Worm (Caenorhabditis elegans) whole organism, L1 larva: ENCODE measurements around the gene C05A2.4.
A peak's percentile ranks its signal among the peaks of the same experiment; 100 is the strongest.

Experiments
- F16B12.6 ChIP-seq: fragments of 150-350 bp; optimal IDR thresholded peaks from 2 replicates; lab custom pipeline; 2014; ENCODE audit warnings: missing biosample characterization, missing genetic modification characterization
- aha-1 ChIP-seq: fragments of 150-350 bp; optimal IDR thresholded peaks from 2 replicates; lab custom pipeline; 2014; ENCODE audit warnings: missing biosample characterization, missing genetic modification characterization
- ama-1 ChIP-seq: fragments of 150-350 bp; optimal IDR thresholded peaks from 2 replicates; lab custom pipeline; 2014
- blmp-1 ChIP-seq: fragments of 150-350 bp; optimal IDR thresholded peaks from 2 replicates; lab custom pipeline; 2014; ENCODE audit warnings: missing biosample characterization, missing genetic modification characterization
- ceh-82 ChIP-seq, 3 experiments: fragments of 150-350 bp in 1 of 3; sonication (generic microtip) in 2 of 3; optimal IDR thresholded peaks; 2 replicates each; lab custom pipeline; 2014 to 2017; ENCODE audit warnings: missing biosample characterization in 3 of 3, missing genetic modification characterization in 3 of 3
- ceh-88 ChIP-seq: fragments of 200-800 bp; sonication (Bioruptor generic); IDR thresholded peaks from 2 replicates; pipeline ENCODE4 v1.3.6; 2022; ENCODE audit warnings: missing genetic modification characterization, missing compliant biosample characterization
- dpl-1 ChIP-seq, 3 experiments: fragments of 150-350 bp in 2 of 3; sonication (generic microtip) in 1 of 3; optimal IDR thresholded peaks; 2 replicates each; lab custom pipeline; 2014 to 2017; ENCODE audit warnings: missing biosample characterization in 3 of 3, missing genetic modification characterization in 3 of 3, missing genetic modification reagents in 3 of 3
- dsc-1 ChIP-seq: sonication (generic microtip); optimal IDR thresholded peaks from 2 replicates; lab custom pipeline; 2016; ENCODE audit warnings: mild to moderate bottlenecking, missing genetic modification characterization, missing compliant biosample characterization
- efl-1 ChIP-seq, 4 experiments: fragments of 150-350 bp; optimal IDR thresholded peaks in 3 of 4; peaks in 1 of 4; 1 replicate in 1 of 4; 2 replicates in 3 of 4; lab custom pipeline; 2014; ENCODE audit warnings: missing biosample characterization in 2 of 4, missing genetic modification characterization in 2 of 4, missing genetic modification reagents in 2 of 4
- egl-13 ChIP-seq: sonication (generic microtip); optimal IDR thresholded peaks from 2 replicates; lab custom pipeline; 2016; ENCODE audit warnings: missing genotype, missing genetic modification reagents, missing genetic modification characterization, missing compliant biosample characterization
- egl-27 ChIP-seq, 2 experiments: fragments of 150-350 bp in 1 of 2; sonication (generic microtip); optimal IDR thresholded peaks; 3 replicates each; lab custom pipeline; 2017 to 2018; ENCODE audit warnings: missing biosample characterization in 2 of 2, missing genetic modification characterization in 2 of 2, missing genetic modification reagents in 2 of 2
- elt-3 ChIP-seq, 6 experiments: fragments of 150-350 bp in 1 of 6; sonication (generic microtip); optimal IDR thresholded peaks; 2 replicates each; lab custom pipeline; 2017 to 2018; ENCODE audit warnings: missing biosample characterization in 6 of 6, missing genetic modification characterization in 6 of 6, inconsistent platforms in 1 of 6
- fkh-4 ChIP-seq: sonication (generic microtip); optimal IDR thresholded peaks from 2 replicates; lab custom pipeline; 2016; ENCODE audit warnings: missing compliant biosample characterization, missing genetic modification characterization, borderline replicate concordance
- fkh-8 ChIP-seq: sonication (generic microtip); optimal IDR thresholded peaks from 2 replicates; lab custom pipeline; 2016; ENCODE audit warnings: mild to moderate bottlenecking, missing genetic modification characterization, missing compliant biosample characterization
- fos-1 ChIP-seq: fragments of 150-350 bp; optimal IDR thresholded peaks from 2 replicates; lab custom pipeline; 2014; ENCODE audit warnings: missing biosample characterization, missing genetic modification characterization
- grh-1 ChIP-seq: fragments of 200-800 bp; sonication (Bioruptor generic); IDR thresholded peaks from 2 replicates; pipeline ENCODE4 v1.3.6; 2022; ENCODE audit warnings: missing genetic modification reagents, missing genetic modification characterization, missing compliant biosample characterization
- hlh-4 ChIP-seq: sonication (generic microtip); optimal IDR thresholded peaks from 2 replicates; lab custom pipeline; 2016; ENCODE audit warnings: mild to moderate bottlenecking, missing genetic modification characterization, missing compliant biosample characterization
- hpl-2 ChIP-seq: fragments of 150-350 bp; optimal IDR thresholded peaks from 2 replicates; lab custom pipeline; 2014; ENCODE audit warnings: missing biosample characterization, missing genetic modification reagents, missing genetic modification characterization
- jun-1 ChIP-seq: fragments of 150-350 bp; optimal IDR thresholded peaks from 2 replicates; lab custom pipeline; 2014; ENCODE audit warnings: missing biosample characterization, missing genetic modification reagents, missing genetic modification characterization
- lin-14 ChIP-seq: fragments of 200-800 bp; sonication (Bioruptor generic); optimal IDR thresholded peaks from 2 replicates; lab custom pipeline; 2018; ENCODE audit warnings: mild to moderate bottlenecking, missing genetic modification characterization, moderate library complexity, missing compliant biosample characterization
- lin-35 ChIP-seq, 2 experiments: fragments of 150-350 bp; optimal IDR thresholded peaks; 2 replicates each; lab custom pipeline; 2014; ENCODE audit warnings: missing biosample characterization in 2 of 2, missing genetic modification characterization in 2 of 2, missing genetic modification reagents in 2 of 2
- lin-39 ChIP-seq: fragments of 150-350 bp; optimal IDR thresholded peaks from 2 replicates; lab custom pipeline; 2014; ENCODE audit warnings: missing biosample characterization, missing genetic modification reagents, missing genetic modification characterization
- lir-3 ChIP-seq: sonication (generic microtip); optimal IDR thresholded peaks from 2 replicates; lab custom pipeline; 2016; ENCODE audit warnings: mild to moderate bottlenecking, missing genetic modification characterization, moderate library complexity, missing compliant biosample characterization; ENCODE audit not compliant: poor library complexity
- lsy-2 ChIP-seq, 2 experiments: fragments of 150-350 bp; optimal IDR thresholded peaks; 2 replicates each; lab custom pipeline; 2014; ENCODE audit warnings: missing biosample characterization in 2 of 2, missing genetic modification characterization in 2 of 2
- mdl-1 ChIP-seq, 2 experiments: fragments of 150-350 bp; optimal IDR thresholded peaks; 2 replicates each; lab custom pipeline; 2014 to 2017; ENCODE audit warnings: missing biosample characterization in 2 of 2, missing genetic modification characterization in 2 of 2, inconsistent platforms in 1 of 2
- nhr-12 ChIP-seq: sonication (generic microtip); optimal IDR thresholded peaks from 2 replicates; lab custom pipeline; 2017; ENCODE audit warnings: missing biosample characterization, missing genetic modification characterization
- nhr-20 ChIP-seq: sonication (generic microtip); optimal IDR thresholded peaks from 2 replicates; lab custom pipeline; 2016; ENCODE audit warnings: mild to moderate bottlenecking, missing genetic modification characterization, missing compliant biosample characterization
- nhr-237 ChIP-seq: fragments of 150-350 bp; optimal IDR thresholded peaks from 2 replicates; lab custom pipeline; 2014; ENCODE audit warnings: missing biosample characterization, missing genetic modification characterization
- nhr-47 ChIP-seq: sonication (generic microtip); optimal IDR thresholded peaks from 2 replicates; lab custom pipeline; 2016; ENCODE audit warnings: mild to moderate bottlenecking, missing genetic modification characterization, moderate library complexity, missing compliant biosample characterization
- nhr-84 ChIP-seq: sonication (generic microtip); optimal IDR thresholded peaks from 2 replicates; lab custom pipeline; 2017; ENCODE audit warnings: missing biosample characterization, missing genetic modification characterization
- nhr-90 ChIP-seq: sonication (generic microtip); optimal IDR thresholded peaks from 2 replicates; lab custom pipeline; 2016; ENCODE audit warnings: mild to moderate bottlenecking, missing genetic modification characterization, missing compliant biosample characterization; ENCODE audit not compliant: poor library complexity
- pag-3 ChIP-seq: sonication (generic microtip); optimal IDR thresholded peaks from 2 replicates; lab custom pipeline; 2017; ENCODE audit warnings: missing genetic modification characterization, mild to moderate bottlenecking, missing compliant biosample characterization, antibody characterized with exemption, borderline replicate concordance; ENCODE audit not compliant: insufficient read depth
- pqm-1 ChIP-seq: sonication (generic microtip); optimal IDR thresholded peaks from 3 replicates; lab custom pipeline; 2017; ENCODE audit warnings: missing biosample characterization, missing genetic modification characterization
- skn-1 ChIP-seq: fragments of 150-350 bp; optimal IDR thresholded peaks from 2 replicates; lab custom pipeline; 2014; ENCODE audit warnings: missing biosample characterization, missing genetic modification characterization
- snu-23 ChIP-seq: sonication (generic microtip); optimal IDR thresholded peaks from 2 replicates; lab custom pipeline; 2016; ENCODE audit warnings: missing genetic modification characterization, missing compliant biosample characterization
- sox-4 ChIP-seq: sonication (generic microtip); optimal IDR thresholded peaks from 2 replicates; lab custom pipeline; 2016; ENCODE audit warnings: missing genetic modification characterization, missing compliant biosample characterization
- swsn-7 ChIP-seq: sonication (generic microtip); optimal IDR thresholded peaks from 2 replicates; lab custom pipeline; 2016; ENCODE audit warnings: missing genetic modification characterization, missing compliant biosample characterization
- tbx-2 ChIP-seq: sonication (generic microtip); optimal IDR thresholded peaks from 2 replicates; lab custom pipeline; 2016; ENCODE audit warnings: missing genetic modification characterization, missing compliant biosample characterization
- unc-130 ChIP-seq: fragments of 150-350 bp; optimal IDR thresholded peaks from 2 replicates; lab custom pipeline; 2017; ENCODE audit warnings: missing biosample characterization, missing genetic modification characterization, inconsistent platforms
- unc-30 ChIP-seq: sonication (generic microtip); optimal IDR thresholded peaks from 2 replicates; lab custom pipeline; 2017; ENCODE audit warnings: missing biosample characterization, missing genetic modification characterization
- unc-62 ChIP-seq: fragments of 150-350 bp; optimal IDR thresholded peaks from 2 replicates; lab custom pipeline; 2014; ENCODE audit warnings: missing biosample characterization, missing genetic modification reagents, missing genetic modification characterization
- vab-15 ChIP-seq: sonication (generic microtip); optimal IDR thresholded peaks from 2 replicates; lab custom pipeline; 2017; ENCODE audit warnings: missing genotype, mild to moderate bottlenecking, missing genetic modification characterization, missing compliant biosample characterization

C05A2.4 gene

DNA sequence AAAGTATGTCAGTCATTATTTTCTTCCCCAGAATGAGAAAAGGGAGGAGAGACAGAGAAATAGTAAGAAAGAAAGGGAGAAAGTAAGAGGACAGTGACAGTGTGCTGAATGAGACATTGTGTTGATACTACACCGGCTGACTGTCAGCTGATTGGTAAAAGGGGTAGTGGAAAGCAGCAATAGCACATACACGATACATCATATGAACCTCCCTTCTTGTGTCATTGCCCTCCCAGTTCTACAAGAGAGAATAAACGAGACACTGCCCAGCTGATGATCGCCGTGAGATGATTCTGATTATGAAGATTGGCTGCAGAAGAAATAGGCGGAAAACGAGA is 24.5 kb downstream of the C05A2.4 start (continued):
- TF ChIP-seq pqm-1 (tag; lab: Kevin White, UChicago) (no peak), fkh-8 (tag; lab: Kevin White, UChicago) (peak; percentile 42), fkh-4 (no peak), ceh-88 (GFP tag; lab: Robert Waterston, UW) (no peak), swsn-7 (peak; percentile 50), ama-1 (lab: Kevin White, UChicago) (peak; percentile 64), F16B12.6 (no peak), blmp-1 (tag; lab: Kevin White, UChicago) (peak; percentile 95), dpl-1 (GFP tag; optimal IDR thresholded peaks at IDR 0.05; lab: Kevin White, UChicago) (peak; percentile 29 to 63 (median 30)), vab-15 (tag; lab: Kevin White, UChicago) (peak; percentile 71)

DNA sequence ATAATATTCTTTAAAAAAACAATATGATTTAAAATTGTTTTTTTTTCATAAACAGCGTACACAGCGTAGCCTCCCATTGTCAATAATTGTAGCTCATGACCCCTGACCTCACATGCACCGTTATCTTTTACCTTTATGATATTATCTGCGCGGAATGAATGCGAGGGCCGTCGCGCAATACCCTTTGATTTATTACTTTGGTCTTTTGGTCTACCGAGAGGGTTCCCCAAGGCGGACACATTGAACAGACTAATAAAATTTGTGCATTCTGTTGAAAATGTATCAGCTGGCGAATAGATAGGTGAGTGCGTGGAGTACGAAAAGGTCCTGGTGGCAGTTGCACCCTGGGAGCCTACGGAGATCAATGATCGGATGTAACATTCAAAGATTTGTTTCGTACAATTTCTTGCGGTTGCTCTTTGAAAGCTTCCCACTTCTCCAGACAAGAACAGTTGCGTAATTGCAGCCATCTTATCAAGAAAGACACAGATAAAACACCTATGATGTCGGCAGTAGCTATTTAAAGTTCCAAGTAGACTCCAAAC is 25.1 kb downstream of the C05A2.4 start:
- no peak for TF ChIP-seq egl-27 (tag; optimal IDR thresholded peaks at IDR 0.05; lab: Kevin White, UChicago)
- TF ChIP-seq snu-23: no peak
- TF ChIP-seq egl-13 (tag; lab: Kevin White, UChicago): no peak
- no peak for TF ChIP-seq unc-62 (GFP tag; lab: Kevin White, UChicago)
- TF ChIP-seq, all 84 proteins: peak for 0

- TF ChIP-seq efl-1 (optimal IDR thresholded peaks at IDR 0.05; lab: Kevin White, UChicago) (no peak), efl-1 (GFP tag; optimal IDR thresholded peaks at IDR 0.05 in 1 of 2; lab: Kevin White, UChicago) (peak in 1 of 2 experiments; percentile 49), unc-62 (GFP tag; lab: Kevin White, UChicago) (no peak), mdl-1 (tag; optimal IDR thresholded peaks at IDR 0.05; lab: Kevin White, UChicago) (peak in 1 of 2 experiments; percentile 40), nhr-20 (tag; lab: Kevin White, UChicago) (peak; percentile 5), hpl-2 (GFP tag; lab: Kevin White, UChicago) (no peak), aha-1 (no peak), grh-1 (no peak), lir-3 (tag; lab: Kevin White, UChicago) (no peak), lin-35 (GFP tag; optimal IDR thresholded peaks at IDR 0.05; lab: Kevin White, UChicago) (peak in 1 of 2 experiments; percentile 56), nhr-237 (tag; lab: Kevin White, UChicago) (no peak), jun-1 (tag; lab: Kevin White, UChicago) (no peak)
Observed at ce11 chrV:10720876-10721275, 25.6 kb downstream of the C05A2.4 start.

DNA sequence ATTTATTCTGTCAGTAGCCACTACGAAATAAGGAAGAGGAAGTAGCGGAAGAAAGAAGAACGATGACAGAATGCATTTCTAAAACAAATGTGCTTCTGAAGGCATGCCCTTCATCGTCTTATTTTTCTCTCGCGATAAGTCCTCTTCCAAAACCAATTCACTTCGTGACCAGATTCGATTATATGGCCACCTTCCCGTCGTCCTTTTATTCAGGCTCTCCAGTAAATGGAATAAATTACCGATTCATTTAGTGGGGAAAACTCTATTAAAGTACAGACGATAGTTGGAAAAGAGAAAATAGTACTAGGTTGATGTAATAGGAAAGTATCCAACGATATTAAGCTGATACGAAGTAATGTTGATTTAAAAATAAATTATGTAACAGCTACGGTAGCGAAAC is 26.0 kb downstream of the C05A2.4 start:
- TF ChIP-seq vab-15 (tag; lab: Kevin White, UChicago) (no peak), nhr-12 (no peak), nhr-47 (tag; lab: Kevin White, UChicago) (no peak), lsy-2 (tag; optimal IDR thresholded peaks at IDR 0.05; lab: Kevin White, UChicago) (peak in 1 of 2 experiments; percentile 1), egl-13 (tag; lab: Kevin White, UChicago) (no peak), tbx-2 (tag; lab: Kevin White, UChicago) (peak; percentile 33), lin-14 (GFP tag; lab: Kevin White, UChicago) (peak; percentile 63)

ce11 chrV:10721912-10722426 is 26.7 kb downstream of the C05A2.4 start:
- TF ChIP-seq vab-15 (tag; lab: Kevin White, UChicago) (no peak), egl-13 (tag; lab: Kevin White, UChicago) (no peak), mdl-1 (tag; optimal IDR thresholded peaks at IDR 0.05; lab: Kevin White, UChicago) (peak in 1 of 2 experiments; percentile 19), efl-1 (optimal IDR thresholded peaks at IDR 0.05; lab: Kevin White, UChicago) (no peak), efl-1 (GFP tag; optimal IDR thresholded peaks at IDR 0.05 in 1 of 2; lab: Kevin White, UChicago) (no peak), sox-4 (tag; lab: Kevin White, UChicago) (no peak), dpl-1 (GFP tag; optimal IDR thresholded peaks at IDR 0.05; lab: Kevin White, UChicago) (no peak), lsy-2 (tag; optimal IDR thresholded peaks at IDR 0.05; lab: Kevin White, UChicago) (peak in 1 of 2 experiments; percentile 37), pag-3 (tag; lab: Kevin White, UChicago) (peak; percentile 48), nhr-90 (tag; lab: Kevin White, UChicago) (no peak), elt-3 (tag; optimal IDR thresholded peaks at IDR 0.05; lab: Kevin White, UChicago) (peak in 1 of 6 experiments; percentile 12), lin-39 (tag; lab: Kevin White, UChicago) (no peak), hlh-4 (tag; lab: Kevin White, UChicago) (no peak), lin-35 (GFP tag; optimal IDR thresholded peaks at IDR 0.05; lab: Kevin White, UChicago) (no peak), fos-1 (no peak), skn-1 (tag; lab: Kevin White, UChicago) (no peak), unc-130 (tag; lab: Kevin White, UChicago) (no peak), nhr-84 (no peak), nhr-237 (tag; lab: Kevin White, UChicago) (no peak), dsc-1 (tag; lab: Kevin White, UChicago) (no peak), snu-23 (peak; percentile 20), unc-30 (no peak), lin-14 (GFP tag; lab: Kevin White, UChicago) (peak; percentile 81), ceh-82 (tag; optimal IDR thresholded peaks at IDR 0.05; lab: Kevin White, UChicago) (peak in 1 of 3 experiments; percentile 3)
